Fruit fly (Drosophila melanogaster) whole organism, embryonic: ENCODE measurements around the gene Sfp79B.
A peak's percentile ranks its signal among the peaks of the same experiment; 100 is the strongest.

Experiments used
- Asciz ChIP-seq: fragments of 200-800 bp; sonication (Bioruptor generic); optimal IDR thresholded peaks from 2 replicates; lab custom pipeline; 2017; ENCODE audit warnings: missing biosample characterization, mild to moderate bottlenecking, missing genetic modification characterization, missing genetic modification reagents
- C15 ChIP-seq: fragments of 200-800 bp; sonication (Bioruptor generic); IDR thresholded peaks from 3 replicates; pipeline ENCODE4 v1.3.6; 2022; ENCODE audit warnings: missing biosample characterization, missing genetic modification characterization
- CG10321 ChIP-seq: fragments of 200-800 bp; sonication (Bioruptor generic); IDR thresholded peaks from 2 replicates; pipeline ENCODE4 v1.3.6; 2022; ENCODE audit warnings: missing biosample characterization, missing genetic modification characterization
- CG11456 ChIP-seq: fragments of 200-800 bp; sonication (Bioruptor generic); IDR thresholded peaks from 3 replicates; pipeline ENCODE4 v1.3.6; 2022; ENCODE audit warnings: missing biosample characterization, missing genetic modification characterization
- CG11504 ChIP-seq: fragments of 200-800 bp; sonication (Bioruptor generic); optimal IDR thresholded peaks from 3 replicates; lab custom pipeline; 2019; ENCODE audit warnings: missing biosample characterization, mild to moderate bottlenecking, missing genetic modification characterization, moderate library complexity
- CG14860 ChIP-seq: fragments of 200-800 bp; sonication (Bioruptor generic); IDR thresholded peaks from 3 replicates; pipeline ENCODE4 v1.3.6; 2022; ENCODE audit warnings: missing biosample characterization, missing genetic modification characterization; ENCODE audit not compliant: partially characterized antibody
- CG17912 ChIP-seq: fragments of 200-800 bp; sonication (Bioruptor generic); optimal IDR thresholded peaks from 2 replicates; lab custom pipeline; 2018; ENCODE audit warnings: missing biosample characterization, mild to moderate bottlenecking, missing genetic modification characterization
- CG18476 ChIP-seq: fragments of 200-800 bp; sonication (Bioruptor generic); optimal IDR thresholded peaks from 2 replicates; lab custom pipeline; 2016; ENCODE audit warnings: missing biosample characterization, mild to moderate bottlenecking, missing genetic modification characterization
- CG18764 ChIP-seq: fragments of 200-800 bp; sonication (Bioruptor generic); optimal IDR thresholded peaks from 3 replicates; lab custom pipeline; 2016; ENCODE audit warnings: missing biosample characterization, missing genetic modification characterization
- CG2116 ChIP-seq: fragments of 200-800 bp; sonication (Bioruptor generic); optimal IDR thresholded peaks from 3 replicates; lab custom pipeline; 2018; ENCODE audit warnings: missing biosample characterization, mild to moderate bottlenecking, missing genetic modification characterization
- CG2889 ChIP-seq: fragments of 200-800 bp; sonication (Bioruptor generic); IDR thresholded peaks from 3 replicates; pipeline ENCODE4 v1.3.6; 2022; ENCODE audit warnings: missing biosample characterization, missing genetic modification characterization
- CG3065 ChIP-seq: fragments of 200-800 bp; sonication (Bioruptor generic); optimal IDR thresholded peaks from 2 replicates; lab custom pipeline; 2016; ENCODE audit warnings: missing biosample characterization, missing genetic modification characterization
- CG43689 ChIP-seq: fragments of 200-800 bp; sonication (Bioruptor generic); IDR thresholded peaks from 2 replicates; pipeline ENCODE4 v1.3.6; 2022; ENCODE audit warnings: missing biosample characterization, missing genetic modification characterization
- CG8281 ChIP-seq: fragments of 200-800 bp; sonication (Bioruptor generic); optimal IDR thresholded peaks from 2 replicates; lab custom pipeline; 2018; ENCODE audit warnings: missing biosample characterization, mild to moderate bottlenecking, missing genetic modification characterization, moderate library complexity
- CG8765 ChIP-seq: fragments of 200-800 bp; sonication (Bioruptor generic); IDR thresholded peaks from 2 replicates; pipeline ENCODE4 v1.3.6; 2022; ENCODE audit warnings: missing biosample characterization, missing genetic modification characterization
- Dbx ChIP-seq: fragments of 200-800 bp; sonication (Bioruptor generic); IDR thresholded peaks from 3 replicates; pipeline ENCODE4 v1.3.6; 2022; ENCODE audit warnings: missing biosample characterization, missing genetic modification characterization
- Dref ChIP-seq: fragments of 200-800 bp; sonication (Bioruptor generic); IDR thresholded peaks from 2 replicates; pipeline ENCODE4 v1.3.6; 2022; ENCODE audit warnings: missing biosample characterization, missing genetic modification characterization
- E2f1 ChIP-seq: fragments of 200-800 bp; sonication (Bioruptor generic); IDR thresholded peaks from 2 replicates; pipeline ENCODE4 v1.3.6; 2022; ENCODE audit warnings: missing biosample characterization, missing genetic modification characterization
- E2f2 ChIP-seq: fragments of 200-800 bp; sonication (Bioruptor generic); IDR thresholded peaks from 2 replicates; pipeline ENCODE4 v1.3.6; 2022; ENCODE audit warnings: missing biosample characterization, missing genetic modification characterization
- Elba2 ChIP-seq: fragments of 200-800 bp; sonication (Bioruptor generic); optimal IDR thresholded peaks from 3 replicates; lab custom pipeline; 2016; ENCODE audit warnings: missing biosample characterization, missing genetic modification characterization
- Gug ChIP-seq: fragments of 200-800 bp; sonication (Bioruptor generic); IDR thresholded peaks from 4 replicates; pipeline ENCODE4 v1.3.6; 2022; ENCODE audit warnings: missing biosample characterization, missing genetic modification characterization
- H2.0 ChIP-seq: fragments of 200-800 bp; sonication (Bioruptor generic); IDR thresholded peaks from 2 replicates; pipeline ENCODE4 v1.3.6; 2022; ENCODE audit warnings: missing biosample characterization, missing genetic modification characterization
- HLH54F ChIP-seq: fragments of 200-800 bp; sonication (Bioruptor generic); optimal IDR thresholded peaks from 3 replicates; lab custom pipeline; 2016; ENCODE audit warnings: missing biosample characterization, missing genetic modification characterization
- HLHmδ ChIP-seq: fragments of 200-800 bp; sonication (Bioruptor generic); optimal IDR thresholded peaks from 2 replicates; lab custom pipeline; 2018; ENCODE audit warnings: missing biosample characterization, mild to moderate bottlenecking, missing genetic modification characterization, moderate library complexity
- Kr ChIP-seq: fragments of 200-800 bp; sonication (Bioruptor generic); optimal IDR thresholded peaks from 2 replicates; lab custom pipeline; 2017; ENCODE audit warnings: missing biosample characterization, mild to moderate bottlenecking, missing genetic modification characterization
- Six4 ChIP-seq: fragments of 200-800 bp; sonication (Bioruptor generic); optimal IDR thresholded peaks from 2 replicates; lab custom pipeline; 2016; ENCODE audit warnings: missing biosample characterization, missing genetic modification characterization
- Vsx1 ChIP-seq: fragments of 200-800 bp; sonication (Bioruptor generic); optimal IDR thresholded peaks from 2 replicates; lab custom pipeline; 2017; ENCODE audit warnings: missing biosample characterization, mild to moderate bottlenecking, missing genetic modification characterization, missing genetic modification reagents
- ash1 ChIP-seq: fragments of 200-800 bp; sonication (Bioruptor generic); optimal IDR thresholded peaks from 2 replicates; lab custom pipeline; 2018; ENCODE audit warnings: missing biosample characterization, mild to moderate bottlenecking, missing genetic modification characterization
- bigmax ChIP-seq: fragments of 200-800 bp; sonication (Bioruptor generic); optimal IDR thresholded peaks from 2 replicates; lab custom pipeline; 2018; ENCODE audit warnings: missing biosample characterization, mild to moderate bottlenecking, missing genetic modification characterization
- bowl ChIP-seq: fragments of 200-800 bp; sonication (Bioruptor generic); IDR thresholded peaks from 2 replicates; pipeline ENCODE4 v1.3.6; 2022; ENCODE audit warnings: missing biosample characterization, missing genetic modification characterization
- bsh ChIP-seq, 2 experiments: fragments of 200-800 bp; sonication (Bioruptor generic); optimal IDR thresholded peaks; 2 replicates each; lab custom pipeline; 2017 to 2018; ENCODE audit warnings: mild to moderate bottlenecking in 2 of 2, missing biosample characterization in 2 of 2, missing genetic modification characterization in 2 of 2, moderate library complexity in 1 of 2
- croc ChIP-seq: fragments of 200-800 bp; sonication (Bioruptor generic); conservative IDR thresholded peaks from 3 replicates; pipeline ENCODE4 v1.3.6; 2022; ENCODE audit warnings: missing biosample characterization, missing genetic modification characterization
- crol ChIP-seq: fragments of 200-800 bp; sonication (Bioruptor generic); IDR thresholded peaks from 2 replicates; pipeline ENCODE4 v1.3.6; 2022; ENCODE audit warnings: missing biosample characterization, missing genetic modification characterization
- dm ChIP-seq: fragments of 200-800 bp; sonication (Bioruptor generic); optimal IDR thresholded peaks from 3 replicates; lab custom pipeline; 2016; ENCODE audit warnings: missing biosample characterization, missing genetic modification characterization
- dysf ChIP-seq: fragments of 200-800 bp; sonication (Bioruptor generic); IDR thresholded peaks from 3 replicates; pipeline ENCODE4 v1.3.6; 2022; ENCODE audit warnings: missing biosample characterization, missing genetic modification characterization
- emc ChIP-seq: fragments of 200-800 bp; sonication (Bioruptor generic); optimal IDR thresholded peaks from 2 replicates; lab custom pipeline; 2016; ENCODE audit warnings: missing biosample characterization, missing genetic modification characterization
- ems ChIP-seq: fragments of 200-800 bp; sonication (Bioruptor generic); optimal IDR thresholded peaks from 3 replicates; lab custom pipeline; 2016; ENCODE audit warnings: missing biosample characterization, missing genetic modification characterization
- fd64A ChIP-seq: fragments of 200-800 bp; sonication (Bioruptor generic); optimal IDR thresholded peaks from 3 replicates; lab custom pipeline; 2018; ENCODE audit warnings: missing biosample characterization, mild to moderate bottlenecking, missing genetic modification characterization
- hkb ChIP-seq, 2 experiments: fragments of 200-800 bp in 1 of 2; fragments of >200 bp in 1 of 2; sonication (Bioruptor generic) in 1 of 2; IDR thresholded peaks in 1 of 2; optimal IDR thresholded peaks in 1 of 2; 2 replicates each; pipeline versions ENCODE4 v1.3.6 to Lab custom; 2017 to 2022; ENCODE audit warnings: missing biosample characterization in 1 of 2, missing genetic modification characterization in 1 of 2
- insv ChIP-seq, 2 experiments: fragments of 200-800 bp; sonication (Bioruptor generic); optimal IDR thresholded peaks; 3 replicates each; lab custom pipeline; 2016 to 2018; ENCODE audit warnings: missing biosample characterization in 2 of 2, missing genetic modification characterization in 2 of 2
- p53 ChIP-seq: fragments of 200-800 bp; sonication (Bioruptor generic); optimal IDR thresholded peaks from 2 replicates; lab custom pipeline; 2016; ENCODE audit warnings: missing biosample characterization, missing genetic modification characterization
- pfk ChIP-seq: fragments of 200-800 bp; sonication (Bioruptor generic); optimal IDR thresholded peaks from 2 replicates; lab custom pipeline; 2018; ENCODE audit warnings: missing biosample characterization, mild to moderate bottlenecking, missing genetic modification characterization, moderate library complexity
- repo ChIP-seq: fragments of 200-800 bp; sonication (Bioruptor generic); optimal IDR thresholded peaks from 2 replicates; lab custom pipeline; 2016; ENCODE audit warnings: missing biosample characterization, missing genetic modification characterization
- row ChIP-seq: fragments of 200-800 bp; sonication (Bioruptor generic); IDR thresholded peaks from 3 replicates; pipeline ENCODE4 v1.3.6; 2022; ENCODE audit warnings: missing biosample characterization, missing genetic modification characterization
- scrt ChIP-seq: fragments of 200-800 bp; sonication (Bioruptor generic); optimal IDR thresholded peaks from 2 replicates; lab custom pipeline; 2018; ENCODE audit warnings: missing biosample characterization, mild to moderate bottlenecking, missing genetic modification characterization, moderate library complexity
- sens ChIP-seq: fragments of 200-800 bp; sonication (Bioruptor generic); peaks from one replicate; lab custom pipeline; 2016; ENCODE audit warnings: missing biosample characterization, missing genetic modification characterization
- slou ChIP-seq: fragments of 200-800 bp; sonication (Bioruptor generic); optimal IDR thresholded peaks from 3 replicates; lab custom pipeline; 2016; ENCODE audit warnings: missing biosample characterization, missing genetic modification characterization
- sqz ChIP-seq: fragments of 200-800 bp; sonication (Bioruptor generic); optimal IDR thresholded peaks from 3 replicates; lab custom pipeline; 2018; ENCODE audit warnings: missing biosample characterization, mild to moderate bottlenecking, missing genetic modification characterization
- wor ChIP-seq: fragments of 200-800 bp; sonication (Bioruptor generic); IDR thresholded peaks from 2 replicates; pipeline ENCODE4 v1.3.6; 2022; ENCODE audit warnings: missing biosample characterization, missing genetic modification characterization

Gene Sfp79B

DNA sequence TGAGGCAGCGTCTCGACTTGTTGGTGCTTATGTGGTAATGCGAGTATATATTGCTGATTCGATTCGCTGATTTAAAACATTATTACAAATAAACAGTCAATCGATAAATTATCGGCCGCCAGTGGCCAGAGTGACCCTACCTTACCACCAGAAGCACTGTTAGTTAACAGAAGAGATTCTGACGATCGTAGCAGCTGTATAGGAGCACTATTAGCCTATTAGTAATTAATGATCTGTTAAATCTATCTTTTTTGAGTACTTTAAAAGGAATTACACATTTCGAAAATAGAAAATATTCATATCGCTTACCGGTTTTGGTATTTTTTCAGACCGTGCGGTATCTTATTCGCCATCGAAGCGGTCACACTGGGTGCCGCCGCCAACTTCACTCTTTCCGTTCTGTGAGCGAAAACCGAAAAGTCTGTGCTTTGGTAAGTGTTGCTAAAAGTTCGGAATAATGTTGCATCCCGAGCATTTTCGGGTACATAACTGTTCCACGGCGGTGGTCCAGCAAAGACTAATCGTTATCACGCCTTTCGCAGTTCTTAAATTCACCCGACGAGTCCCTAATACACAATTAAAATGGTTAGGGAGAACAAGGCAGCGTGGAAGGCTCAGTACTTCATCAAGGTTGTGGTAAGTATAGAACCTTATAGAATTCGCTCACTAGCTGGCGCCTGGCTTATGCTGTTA lies 4.3 kb upstream of the Sfp79B start, which contains the start of the genes CG7130 and RpLP0 (continued):
- TF ChIP-seq fd64A (GFP tag; lab: Kevin White, UChicago) (peak; percentile 92), CG11456 (GFP tag; lab: Robert Waterston, UW) (peak; percentile 94), E2f2 (GFP tag; lab: Robert Waterston, UW) (peak; percentile 84), sqz (peak; percentile 87), Gug (GFP tag; lab: Robert Waterston, UW) (peak; percentile 65), sens (peak; percentile 98), Kr (GFP tag; lab: Kevin White, UChicago) (peak; percentile 38), insv (GFP tag; optimal IDR thresholded peaks at IDR 0.05; lab: Kevin White, UChicago) (peak in 1 of 2 experiments; percentile 77), row (GFP tag; lab: Robert Waterston, UW) (peak; percentile 57), bsh (GFP tag; optimal IDR thresholded peaks at IDR 0.05; lab: Kevin White, UChicago) (peak; percentile 39 to 84), Dbx (GFP tag; lab: Robert Waterston, UW) (peak; percentile 92), CG2116 (peak; percentile 91), pfk (GFP tag; lab: Kevin White, UChicago) (peak; percentile 79), CG43689 (peak; percentile 76), CG17912 (GFP tag; lab: Kevin White, UChicago) (peak; percentile 97), croc (GFP tag; lab: Robert Waterston, UW) (peak; percentile 72), CG11504 (tag; lab: Kevin White, UChicago) (peak; percentile 83), Vsx1 (GFP tag; lab: Kevin White, UChicago) (peak; percentile 93), bigmax (peak; percentile 81), slou (GFP tag; lab: Kevin White, UChicago) (peak; percentile 86), Elba2 (peak; percentile 70), CG2889 (GFP tag; lab: Robert Waterston, UW) (no peak), CG14860 (GFP tag; lab: Robert Waterston, UW) (0 out of 3 replicates have a peak, but pooled peaks have one; percentile 18), bowl (GFP tag; lab: Robert Waterston, UW) (peak; percentile 67), CG8281 (peak; percentile 75), p53 (GFP tag; lab: Kevin White, UChicago) (peak; percentile 89), H2.0 (GFP tag; lab: Robert Waterston, UW) (peak; percentile 84), Asciz (GFP tag; lab: Kevin White, UChicago) (peak; percentile 92), crol (GFP tag; lab: Robert Waterston, UW) (0 out of 2 replicates have a peak, but pooled peaks have one; percentile 42), scrt (peak; percentile 87), hkb (optimal IDR thresholded peaks at IDR 0.05; lab: Kevin White, UChicago) (peak; percentile 51), hkb (GFP tag; IDR thresholded peaks at IDR 0.05; lab: Robert Waterston, UW) (peak; percentile 88), repo (GFP tag; lab: Kevin White, UChicago) (peak; percentile 87), CG8765 (GFP tag; lab: Robert Waterston, UW) (peak; percentile 46; the same call in 1 of the 2 replicates), dm (GFP tag; lab: Kevin White, UChicago) (peak; percentile 96), CG18476 (GFP tag; lab: Kevin White, UChicago) (peak; percentile 61), CG18764 (GFP tag; lab: Kevin White, UChicago) (peak; percentile 86), C15 (GFP tag; lab: Robert Waterston, UW) (0 out of 3 replicates have a peak, but pooled peaks have one; percentile 56), dysf (GFP tag; lab: Robert Waterston, UW) (peak; percentile 82), HLH54F (GFP tag; lab: Kevin White, UChicago) (peak; percentile 86), ash1 (peak; percentile 95), Six4 (GFP tag; lab: Kevin White, UChicago) (peak; percentile 82), emc (GFP tag; lab: Kevin White, UChicago) (peak; percentile 90), HLHmδ (GFP tag; lab: Kevin White, UChicago) (peak; percentile 99), wor (GFP tag; lab: Robert Waterston, UW) (peak; percentile 52), CG10321 (GFP tag; lab: Robert Waterston, UW) (peak; percentile 40; the same call in 1 of the 2 replicates), CG3065 (GFP tag; lab: Kevin White, UChicago) (peak; percentile 90), E2f1 (GFP tag; lab: Robert Waterston, UW) (peak; percentile 84), ems (GFP tag; lab: Kevin White, UChicago) (peak; percentile 72), Dref (GFP tag; lab: Robert Waterston, UW) (peak; percentile 64)
